Worm (Caenorhabditis elegans) whole organism, young adult: ENCODE results near the gene C03G6.21.

ENCODE experiments used
- ZK185.1 ChIP-seq: sonication (generic microtip); optimal IDR thresholded peaks from 2 replicates; lab custom pipeline; 2016; ENCODE audit warnings: mild to moderate bottlenecking, missing genetic modification characterization, missing compliant biosample characterization; ENCODE audit not compliant: poor library complexity, severe bottlenecking
- akir-1 ChIP-seq: fragments of 200-800 bp; sonication (Bioruptor generic); optimal IDR thresholded peaks from 2 replicates; lab custom pipeline; 2018; ENCODE audit warnings: mild to moderate bottlenecking, missing genetic modification characterization, moderate library complexity, missing compliant biosample characterization
- athp-1 ChIP-seq: sonication (generic microtip); optimal IDR thresholded peaks from 2 replicates; lab custom pipeline; 2017; ENCODE audit warnings: mild to moderate bottlenecking, missing genetic modification characterization, missing compliant biosample characterization
- dpl-1 ChIP-seq: fragments of 150-350 bp; optimal IDR thresholded peaks from 2 replicates; lab custom pipeline; 2014; ENCODE audit warnings: missing biosample characterization, missing genetic modification reagents, missing genetic modification characterization
- ekl-4 ChIP-seq: fragments of 200-800 bp; sonication (Bioruptor generic); IDR thresholded peaks from 2 replicates; pipeline ENCODE4 v1.3.6; 2022; ENCODE audit warnings: missing genetic modification reagents, missing genetic modification characterization, missing compliant biosample characterization
- lin-26 ChIP-seq: fragments of 200-800 bp; sonication (Bioruptor generic); IDR thresholded peaks from 2 replicates; pipeline ENCODE4 v1.3.6; 2022; ENCODE audit warnings: missing genetic modification reagents, missing genetic modification characterization, missing compliant biosample characterization
- lin-35 ChIP-seq, 3 experiments: fragments of 150-350 bp in 2 of 3; sonication (generic microtip) in 1 of 3; optimal IDR thresholded peaks; 2 replicates each; lab custom pipeline; 2014 to 2018; ENCODE audit warnings: missing biosample characterization in 3 of 3, missing genetic modification characterization in 3 of 3, missing genetic modification reagents in 3 of 3
- nhr-80 ChIP-seq: sonication (generic microtip); optimal IDR thresholded peaks from 2 replicates; lab custom pipeline; 2016; ENCODE audit warnings: missing genetic modification characterization, missing compliant biosample characterization
- pha-4 ChIP-seq: fragments of 150-350 bp; sonication (generic microtip); optimal IDR thresholded peaks from 2 replicates; lab custom pipeline; 2014; ENCODE audit warnings: missing biosample characterization, missing genetic modification reagents, missing genetic modification characterization
- snpc-1.1 ChIP-seq: sonication (generic microtip); optimal IDR thresholded peaks from 2 replicates; lab custom pipeline; 2017; ENCODE audit warnings: missing genetic modification characterization, mild to moderate bottlenecking, missing compliant biosample characterization, antibody characterized with exemption, moderate library complexity, missing genotype, missing genetic modification reagents; ENCODE audit not compliant: insufficient read depth
- unc-62 ChIP-seq: fragments of 150-350 bp; optimal IDR thresholded peaks from 2 replicates; lab custom pipeline; 2014; ENCODE audit warnings: missing biosample characterization, missing genetic modification reagents, missing genetic modification characterization
- zfh-2 ChIP-seq: fragments of 200-800 bp; sonication (Bioruptor generic); conservative IDR thresholded peaks from 2 replicates; pipeline ENCODE4 v1.3.6; 2022; ENCODE audit warnings: missing genetic modification reagents, missing genetic modification characterization, missing compliant biosample characterization
- ztf-3 ChIP-seq: fragments of 200-800 bp; sonication (Bioruptor generic); optimal IDR thresholded peaks from 2 replicates; lab custom pipeline; 2018; ENCODE audit warnings: mild to moderate bottlenecking, missing genetic modification characterization, missing compliant biosample characterization

- no peak for TF ChIP-seq pha-4 (tag; lab: Kevin White, UChicago)
- no peak for TF ChIP-seq unc-62 (GFP tag; lab: Kevin White, UChicago)
- no peak for TF ChIP-seq ekl-4 (GFP tag; lab: Robert Waterston, UW)
- TF ChIP-seq lin-35 (GFP tag; optimal IDR thresholded peaks at IDR 0.05; lab: Kevin White, UChicago), result no peak
- TF ChIP-seq ZK185.1 (tag; lab: Kevin White, UChicago), result no peak
- TF ChIP-seq akir-1 (GFP tag; lab: Kevin White, UChicago), result no peak
- no peak for TF ChIP-seq snpc-1.1 (tag; lab: Kevin White, UChicago)
- TF ChIP-seq ztf-3, result no peak
- no peak for TF ChIP-seq lin-26 (GFP tag; lab: Robert Waterston, UW)
- no peak for TF ChIP-seq nhr-80 (tag; lab: Kevin White, UChicago)
- no peak for TF ChIP-seq dpl-1 (GFP tag; lab: Kevin White, UChicago)
- no peak for TF ChIP-seq athp-1
- TF ChIP-seq zfh-2, result no peak
Observed at ce11 chrV:7381008-7381407, 24.4 kb upstream of the C03G6.21 start, which contains the start of gene C03G6.17.
